Fruit fly (Drosophila melanogaster) whole organism: ENCODE data around the gene CG2656.

ENCODE experiments used
- CG8478 ChIP-seq: fragments of >200 bp; optimal IDR thresholded peaks from 2 replicates; lab custom pipeline; 2018; ENCODE audit warnings: inconsistent platforms
- pan ChIP-seq: fragments of >200 bp; optimal IDR thresholded peaks from 2 replicates; lab custom pipeline; 2017
- psq ChIP-seq: fragments of >200 bp; optimal IDR thresholded peaks from 2 replicates; lab custom pipeline; 2017

DNA sequence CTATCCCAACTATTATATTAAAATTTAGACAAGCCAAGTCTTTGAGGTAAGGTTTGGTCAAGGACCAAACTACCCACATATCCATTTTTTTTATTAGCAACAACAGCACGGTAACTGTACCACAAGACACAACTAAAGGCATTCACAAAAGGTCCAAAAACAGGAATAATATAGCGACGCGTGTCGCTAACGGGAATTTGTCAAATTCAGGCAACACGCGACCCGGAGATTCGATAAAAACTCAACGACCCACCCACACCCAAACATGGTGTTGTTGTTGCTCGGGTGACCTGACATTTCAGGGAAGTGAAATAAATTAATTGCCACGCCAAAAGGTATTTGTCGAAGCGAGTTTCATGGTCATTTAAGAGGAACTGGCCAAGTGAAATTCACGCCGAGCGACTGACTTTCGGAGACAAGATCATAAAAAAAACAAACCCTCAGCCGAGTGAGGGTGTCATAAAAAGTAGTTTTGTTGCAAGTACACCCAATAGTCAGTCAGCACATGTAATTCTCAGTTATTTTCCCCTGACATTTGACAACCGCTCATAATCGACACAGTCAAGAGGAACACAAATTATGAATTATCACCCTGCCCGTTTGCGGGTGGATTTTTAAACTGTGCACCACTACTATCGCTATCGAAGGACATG is 33.2 kb upstream of the CG2656 start:
- TF ChIP-seq psq (no peak), CG8478 (lab: Kevin White, UChicago) (no peak), pan (lab: Kevin White, UChicago) (no peak)
